Fruit fly (Drosophila melanogaster): ENCODE data around the gene Set8.

The Set8 gene

dm6 chr3R:14353733-14354152, 37.9 kb downstream of the Set8 start (continued):
- TF ChIP-seq Scr (GFP tag; IDR thresholded peaks at IDR 0.05; ENCODE audit: partially characterized antibody): no peak
- TF ChIP-seq CG9932 (GFP tag; IDR thresholded peaks at IDR 0.05): 0 out of 2 replicates have a peak, but pooled peaks have one; percentile 21

dm6 chr3R:14354599-14354998, 38.8 kb downstream of the Set8 start:
- TF ChIP-seq gsb-n (tag; optimal IDR thresholded peaks at IDR 0.05): no peak
- no peak for TF ChIP-seq emc (GFP tag; optimal IDR thresholded peaks at IDR 0.05)
- TF ChIP-seq ato (GFP tag; IDR thresholded peaks at IDR 0.05; ENCODE audit: partially characterized antibody): no peak

DNA sequence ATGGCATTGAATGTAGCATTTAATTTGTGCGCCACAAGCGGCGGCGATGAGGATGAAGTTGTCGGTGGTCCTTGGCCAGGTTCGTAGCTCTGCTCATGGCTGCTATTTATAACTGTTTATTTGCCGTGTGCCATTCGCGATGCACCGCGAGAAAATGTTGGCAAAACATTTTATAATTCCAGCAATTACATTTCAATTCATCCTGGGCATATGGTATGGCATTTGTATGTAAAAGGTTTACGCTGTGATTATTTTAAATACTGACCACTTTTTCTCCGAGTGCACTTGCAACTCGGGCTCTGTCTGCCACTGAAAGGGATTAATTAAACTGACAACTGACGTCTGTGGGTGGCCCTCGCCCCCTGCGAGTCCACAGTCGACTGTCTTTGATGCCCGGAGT, 40.8 kb downstream of the Set8 start:
- TF ChIP-seq Ravus (GFP tag; IDR thresholded peaks at IDR 0.05): no peak
- peak; percentile 29 for TF ChIP-seq NK7.1 (GFP tag; optimal IDR thresholded peaks at IDR 0.05)
- peak; percentile 54 for TF ChIP-seq Drgx (GFP tag; IDR thresholded peaks at IDR 0.05)
- TF ChIP-seq Sox102F (GFP tag; optimal IDR thresholded peaks at IDR 0.05): peak; percentile 42
- TF ChIP-seq CG6689 (GFP tag; IDR thresholded peaks at IDR 0.05): peak; percentile 58
- TF ChIP-seq CG7357 (GFP tag; IDR thresholded peaks at IDR 0.05): no peak
- no peak for TF ChIP-seq Camta (GFP tag; optimal IDR thresholded peaks at IDR 0.05)
- no peak for TF ChIP-seq Awh (GFP tag; IDR thresholded peaks at IDR 0.05)
- TF ChIP-seq Dad (GFP tag; optimal IDR thresholded peaks at IDR 0.05): no peak
- peak; percentile 18; the same call in 1 of the 2 replicates for TF ChIP-seq E2f2 (GFP tag; IDR thresholded peaks at IDR 0.05)
- TF ChIP-seq hb (GFP tag; IDR thresholded peaks at IDR 0.05; ENCODE audit: partially characterized antibody): no peak
- TF ChIP-seq CG13624 (GFP tag; optimal IDR thresholded peaks at IDR 0.05): no peak
- TF ChIP-seq lola (GFP tag; optimal IDR thresholded peaks at IDR 0.05): no peak
- TF ChIP-seq fd102C (GFP tag; optimal IDR thresholded peaks at IDR 0.05): no peak
- TF ChIP-seq Ets65A (GFP tag): peak; percentile 3
- TF ChIP-seq otp (GFP tag; IDR thresholded peaks at IDR 0.05): peak; percentile 46; the same call in 1 of the 3 replicates
- TF ChIP-seq CG10267 (tag; optimal IDR thresholded peaks at IDR 0.05): no peak
- peak; percentile 5 for TF ChIP-seq zfh2 (GFP tag; optimal IDR thresholded peaks at IDR 0.05)
- peak; percentile 24 to 27 for TF ChIP-seq dpn (GFP tag; optimal IDR thresholded peaks at IDR 0.05)
- TF ChIP-seq CG3281 (GFP tag; optimal IDR thresholded peaks at IDR 0.05): no peak
- TF ChIP-seq HHEX (GFP tag; optimal IDR thresholded peaks at IDR 0.05): peak; percentile 1
- TF ChIP-seq CG10274 (GFP tag; optimal IDR thresholded peaks at IDR 0.05): no peak
- TF ChIP-seq ab (GFP tag; optimal IDR thresholded peaks at IDR 0.05): no peak
- peak; percentile 35 for TF ChIP-seq org-1 (GFP tag; optimal IDR thresholded peaks at IDR 0.05)
- peak; percentile 1 to 29 for TF ChIP-seq Pdp1 (GFP tag; optimal IDR thresholded peaks at IDR 0.05)
- TF ChIP-seq Ada2b (GFP tag; IDR thresholded peaks at IDR 0.05): peak; percentile 25; the same call in 1 of the 2 replicates
- peak; percentile 26 for TF ChIP-seq zen (tag; optimal IDR thresholded peaks at IDR 0.05)
- TF ChIP-seq chn (GFP tag; optimal IDR thresholded peaks at IDR 0.05): peak; percentile 2
- no peak for TF ChIP-seq CG8290 (GFP tag; optimal IDR thresholded peaks at IDR 0.05)
- TF ChIP-seq CG8290 (tag; optimal IDR thresholded peaks at IDR 0.05): peak in 1 of 2 experiments; percentile 66
- TF ChIP-seq run (tag; optimal IDR thresholded peaks at IDR 0.05): no peak
- TF ChIP-seq abd-A (tag; optimal IDR thresholded peaks at IDR 0.05): no peak
- no peak for TF ChIP-seq CkIIα-i1 (GFP tag; IDR thresholded peaks at IDR 0.05)
- peak; percentile 56 for TF ChIP-seq sisA (GFP tag; IDR thresholded peaks at IDR 0.05)
- TF ChIP-seq NfI (GFP tag; optimal IDR thresholded peaks at IDR 0.05): peak; percentile 20
- no peak for TF ChIP-seq CG11696 (GFP tag; IDR thresholded peaks at IDR 0.05)
- TF ChIP-seq CG32767 (GFP tag; IDR thresholded peaks at IDR 0.05): peak; percentile 55; the same call in 1 of the 2 replicates
- TF ChIP-seq CG18764 (GFP tag; optimal IDR thresholded peaks at IDR 0.05): no peak
- TF ChIP-seq CG16779 (GFP tag; IDR thresholded peaks at IDR 0.05): no peak
- TF ChIP-seq cad (GFP tag; optimal IDR thresholded peaks at IDR 0.05): no peak
- no peak for TF ChIP-seq CG18476 (GFP tag; optimal IDR thresholded peaks at IDR 0.05)
- no peak for TF ChIP-seq usp (GFP tag; optimal IDR thresholded peaks at IDR 0.05)
- TF ChIP-seq Bdp1 (GFP tag; optimal IDR thresholded peaks at IDR 0.05): no peak
- TF ChIP-seq gcm (GFP tag; optimal IDR thresholded peaks at IDR 0.05): no peak

All from whole organism, embryonic.